Worm (Caenorhabditis elegans): ENCODE data around the gene K04A8.19.

DNA sequence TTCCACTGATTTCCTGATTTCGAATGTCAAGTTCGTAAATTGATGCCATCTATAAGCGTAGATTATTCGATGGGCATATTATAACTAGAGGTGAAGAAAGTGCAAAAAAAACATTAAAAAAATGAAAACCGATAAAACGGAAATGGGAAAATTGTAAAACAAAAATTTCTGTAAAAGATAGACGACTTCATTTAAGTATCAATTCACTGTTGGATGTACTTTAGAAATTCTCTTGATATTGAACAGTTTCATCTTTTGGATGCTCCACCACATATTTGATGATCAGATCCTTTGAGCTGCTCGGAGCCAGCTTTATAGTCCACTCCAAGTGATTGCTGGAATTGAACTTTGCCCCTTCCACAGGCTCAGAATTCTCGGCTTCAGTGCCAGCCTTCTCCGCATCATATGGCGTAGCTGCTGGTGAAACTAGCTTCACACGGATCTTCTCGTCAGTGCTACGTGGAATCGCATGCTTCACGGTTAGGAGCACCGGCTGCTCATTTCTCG, 48.4 kb upstream of the K04A8.19 start, which contains the start of gene ZK1055.6:
- TF ChIP-seq jun-1 (tag; optimal IDR thresholded peaks at IDR 0.05), result no peak
- no peak for TF ChIP-seq ceh-44 (GFP tag; IDR thresholded peaks at IDR 0.05)
- no peak for TF ChIP-seq nhr-28 (tag; optimal IDR thresholded peaks at IDR 0.05)
- TF ChIP-seq pha-4 (GFP tag; IDR thresholded peaks at IDR 0.05), result no peak
- TF ChIP-seq pha-4 (tag; optimal IDR thresholded peaks at IDR 0.05), result no peak
- no peak for TF ChIP-seq ceh-82 (tag; optimal IDR thresholded peaks at IDR 0.05)
- TF ChIP-seq ama-1 (optimal IDR thresholded peaks at IDR 0.05), result no peak
- TF ChIP-seq pqm-1 (tag; optimal IDR thresholded peaks at IDR 0.05), result no peak

Measured in whole organism, L4 larva.